Fruit fly (Drosophila melanogaster) whole organism, embryonic: ENCODE data around the gene cni.

Experiments
- Ada2b ChIP-seq: fragments of 200-800 bp; sonication (Bioruptor generic); IDR thresholded peaks from 2 replicates; pipeline ENCODE4 v1.3.6; 2022; ENCODE audit warnings: missing biosample characterization, missing genetic modification characterization
- Asciz ChIP-seq: fragments of 200-800 bp; sonication (Bioruptor generic); optimal IDR thresholded peaks from 2 replicates; lab custom pipeline; 2017; ENCODE audit warnings: missing biosample characterization, mild to moderate bottlenecking, missing genetic modification characterization, missing genetic modification reagents
- B-H1 ChIP-seq: fragments of 200-800 bp; sonication (Bioruptor generic); IDR thresholded peaks from 3 replicates; pipeline ENCODE4 v1.3.6; 2022; ENCODE audit warnings: missing biosample characterization, missing genetic modification characterization
- BEAF-32 ChIP-seq: fragments of 200-800 bp; sonication (Bioruptor generic); optimal IDR thresholded peaks from 3 replicates; lab custom pipeline; 2017; ENCODE audit warnings: missing biosample characterization, missing genetic modification characterization, mild to moderate bottlenecking, moderate library complexity, missing genetic modification reagents
- CG10147 ChIP-seq: fragments of 200-800 bp; sonication (Bioruptor generic); optimal IDR thresholded peaks from 2 replicates; lab custom pipeline; 2019; ENCODE audit warnings: missing biosample characterization, mild to moderate bottlenecking, missing genetic modification characterization, moderate library complexity
- CG10321 ChIP-seq: fragments of 200-800 bp; sonication (Bioruptor generic); IDR thresholded peaks from 2 replicates; pipeline ENCODE4 v1.3.6; 2022; ENCODE audit warnings: missing biosample characterization, missing genetic modification characterization
- CG10654 ChIP-seq: fragments of 200-800 bp; sonication (Bioruptor generic); optimal IDR thresholded peaks from 2 replicates; lab custom pipeline; 2016; ENCODE audit warnings: missing biosample characterization, missing genetic modification characterization
- CG11695 ChIP-seq: fragments of 200-800 bp; sonication (Bioruptor generic); IDR thresholded peaks from 3 replicates; pipeline ENCODE4 v1.3.6; 2022; ENCODE audit warnings: missing biosample characterization, missing genetic modification characterization
- CG12236 ChIP-seq: fragments of 200-800 bp; sonication (Bioruptor generic); optimal IDR thresholded peaks from 2 replicates; lab custom pipeline; 2016; ENCODE audit warnings: missing biosample characterization, missing genetic modification characterization
- CG12299 ChIP-seq: fragments of 200-800 bp; sonication (Bioruptor generic); optimal IDR thresholded peaks from 2 replicates; lab custom pipeline; 2018; ENCODE audit warnings: missing biosample characterization, mild to moderate bottlenecking, missing genetic modification characterization
- CG1233 ChIP-seq: fragments of 200-800 bp; sonication (Bioruptor generic); optimal IDR thresholded peaks from 4 replicates; lab custom pipeline; 2018; ENCODE audit warnings: missing biosample characterization, mild to moderate bottlenecking, missing genetic modification characterization
- CG12391 ChIP-seq: fragments of 200-800 bp; sonication (Bioruptor generic); optimal IDR thresholded peaks from 3 replicates; lab custom pipeline; 2018; ENCODE audit warnings: missing biosample characterization, mild to moderate bottlenecking, missing genetic modification characterization, moderate library complexity
- CG13624 ChIP-seq: fragments of 200-800 bp; sonication (Bioruptor generic); optimal IDR thresholded peaks from 2 replicates; lab custom pipeline; 2016; ENCODE audit warnings: missing biosample characterization, missing genetic modification characterization
- CG13775 ChIP-seq: fragments of 200-800 bp; sonication (Bioruptor generic); optimal IDR thresholded peaks from 3 replicates; lab custom pipeline; 2017; ENCODE audit warnings: missing biosample characterization, mild to moderate bottlenecking, missing genetic modification characterization
- CG14014 ChIP-seq: fragments of 200-800 bp; sonication (Bioruptor generic); IDR thresholded peaks from 2 replicates; pipeline ENCODE4 v1.3.6; 2022; ENCODE audit warnings: missing biosample characterization, missing genetic modification characterization
- CG2889 ChIP-seq: fragments of 200-800 bp; sonication (Bioruptor generic); IDR thresholded peaks from 3 replicates; pipeline ENCODE4 v1.3.6; 2022; ENCODE audit warnings: missing biosample characterization, missing genetic modification characterization
- CG3065 ChIP-seq: fragments of 200-800 bp; sonication (Bioruptor generic); optimal IDR thresholded peaks from 2 replicates; lab custom pipeline; 2016; ENCODE audit warnings: missing biosample characterization, missing genetic modification characterization
- CG32772 ChIP-seq: fragments of 200-800 bp; sonication (Bioruptor generic); IDR thresholded peaks from 2 replicates; pipeline ENCODE4 v1.3.6; 2022; ENCODE audit warnings: missing biosample characterization, missing genetic modification characterization
- CG4707 ChIP-seq: fragments of 200-800 bp; sonication (Bioruptor generic); optimal IDR thresholded peaks from 2 replicates; lab custom pipeline; 2018; ENCODE audit warnings: missing biosample characterization, mild to moderate bottlenecking, missing genetic modification characterization, moderate library complexity
- CG5245 ChIP-seq: fragments of 200-800 bp; sonication (Bioruptor generic); optimal IDR thresholded peaks from 3 replicates; lab custom pipeline; 2016; ENCODE audit warnings: missing biosample characterization, missing genetic modification characterization
- CG7357 ChIP-seq: fragments of 200-800 bp; sonication (Bioruptor generic); IDR thresholded peaks from 3 replicates; pipeline ENCODE4 v1.3.6; 2022; ENCODE audit warnings: missing biosample characterization, missing genetic modification characterization
- CG9797 ChIP-seq: fragments of 200-800 bp; sonication (Bioruptor generic); optimal IDR thresholded peaks from 3 replicates; lab custom pipeline; 2018; ENCODE audit warnings: missing biosample characterization, mild to moderate bottlenecking, missing genetic modification characterization
- CoRest ChIP-seq: fragments of 200-800 bp; sonication (Bioruptor generic); optimal IDR thresholded peaks from 3 replicates; lab custom pipeline; 2018; ENCODE audit warnings: missing biosample characterization, mild to moderate bottlenecking, missing genetic modification characterization, moderate library complexity
- Dad ChIP-seq: fragments of 200-800 bp; sonication (Bioruptor generic); optimal IDR thresholded peaks from 3 replicates; lab custom pipeline; 2016; ENCODE audit warnings: missing biosample characterization, missing genetic modification characterization
- Drgx ChIP-seq: fragments of 200-800 bp; sonication (Bioruptor generic); IDR thresholded peaks from 2 replicates; pipeline ENCODE4 v1.3.6; 2022; ENCODE audit warnings: missing biosample characterization, missing genetic modification characterization
- Hand ChIP-seq: fragments of 200-800 bp; sonication (Bioruptor generic); optimal IDR thresholded peaks from 2 replicates; lab custom pipeline; 2017; ENCODE audit warnings: mild to moderate bottlenecking, missing biosample characterization, missing genetic modification reagents, missing genetic modification characterization
- Hsf ChIP-seq: fragments of 200-800 bp; sonication (Bioruptor generic); optimal IDR thresholded peaks from 3 replicates; lab custom pipeline; 2016; ENCODE audit warnings: missing biosample characterization, missing genetic modification characterization
- MBD-R2 ChIP-seq: fragments of 200-800 bp; sonication (Bioruptor generic); IDR thresholded peaks from 2 replicates; pipeline ENCODE4 v1.3.6; 2022; ENCODE audit warnings: missing biosample characterization, missing genetic modification characterization
- Meics ChIP-seq: fragments of 200-800 bp; sonication (Bioruptor generic); optimal IDR thresholded peaks from 2 replicates; lab custom pipeline; 2017; ENCODE audit warnings: missing biosample characterization, mild to moderate bottlenecking, missing genetic modification characterization
- Nf-YC ChIP-seq: fragments of 200-800 bp; optimal IDR thresholded peaks from 3 replicates; lab custom pipeline; 2019; ENCODE audit warnings: missing biosample characterization, mild to moderate bottlenecking, missing genetic modification characterization, moderate library complexity
- Oli ChIP-seq: fragments of 200-800 bp; sonication (Bioruptor generic); optimal IDR thresholded peaks from 2 replicates; lab custom pipeline; 2018; ENCODE audit warnings: missing biosample characterization, mild to moderate bottlenecking, missing genetic modification characterization, moderate library complexity
- Opbp ChIP-seq: fragments of 200-800 bp; sonication (Bioruptor generic); IDR thresholded peaks from 3 replicates; pipeline ENCODE4 v1.3.6; 2022; ENCODE audit warnings: missing biosample characterization, missing genetic modification characterization; ENCODE audit not compliant: partially characterized antibody
- Ravus ChIP-seq: fragments of 200-800 bp; sonication (Bioruptor generic); IDR thresholded peaks from 2 replicates; pipeline ENCODE4 v1.3.6; 2022; ENCODE audit warnings: missing biosample characterization, missing genetic modification characterization
- Scr ChIP-seq: fragments of 200-800 bp; sonication (Bioruptor generic); IDR thresholded peaks from 2 replicates; pipeline ENCODE4 v1.3.6; 2022; ENCODE audit warnings: missing biosample characterization, missing genetic modification characterization; ENCODE audit not compliant: partially characterized antibody
- ac ChIP-seq: fragments of 200-800 bp; sonication (Bioruptor generic); optimal IDR thresholded peaks from 3 replicates; lab custom pipeline; 2017; ENCODE audit warnings: missing biosample characterization, mild to moderate bottlenecking, missing genetic modification characterization
- bab2 ChIP-seq: fragments of 200-800 bp; sonication (Bioruptor generic); optimal IDR thresholded peaks from 2 replicates; lab custom pipeline; 2016; ENCODE audit warnings: missing biosample characterization, missing genetic modification characterization
- br ChIP-seq: fragments of >200 bp; optimal IDR thresholded peaks from 2 replicates; lab custom pipeline; 2017
- cad ChIP-seq: fragments of >200 bp; optimal IDR thresholded peaks from 2 replicates; lab custom pipeline; 2017; ENCODE audit warnings: missing biosample characterization, missing genetic modification characterization
- croc ChIP-seq: fragments of 200-800 bp; sonication (Bioruptor generic); conservative IDR thresholded peaks from 3 replicates; pipeline ENCODE4 v1.3.6; 2022; ENCODE audit warnings: missing biosample characterization, missing genetic modification characterization
- cwo ChIP-seq: fragments of 200-800 bp; sonication (Bioruptor generic); optimal IDR thresholded peaks from 3 replicates; lab custom pipeline; 2017; ENCODE audit warnings: missing biosample characterization, missing genetic modification characterization, mild to moderate bottlenecking, moderate library complexity, missing genetic modification reagents
- eve ChIP-seq, 2 experiments: fragments of >200 bp; optimal IDR thresholded peaks; 2 replicates each; lab custom pipeline; 2017; ENCODE audit warnings: missing biosample characterization in 2 of 2, missing genetic modification characterization in 2 of 2
- ftz-f1 ChIP-seq: fragments of 200-800 bp; sonication (Bioruptor generic); optimal IDR thresholded peaks from 2 replicates; lab custom pipeline; 2016; ENCODE audit warnings: missing biosample characterization, missing genetic modification characterization
- org-1 ChIP-seq: fragments of 200-800 bp; sonication (Bioruptor generic); optimal IDR thresholded peaks from 2 replicates; lab custom pipeline; 2017; ENCODE audit warnings: missing biosample characterization, missing genetic modification characterization
- p53 ChIP-seq: fragments of 200-800 bp; sonication (Bioruptor generic); optimal IDR thresholded peaks from 2 replicates; lab custom pipeline; 2016; ENCODE audit warnings: missing biosample characterization, missing genetic modification characterization
- pum ChIP-seq: fragments of 200-800 bp; sonication (Bioruptor generic); optimal IDR thresholded peaks from 2 replicates; lab custom pipeline; 2016; ENCODE audit warnings: missing biosample characterization, missing genetic modification characterization
- sima ChIP-seq: fragments of 200-800 bp; sonication (Bioruptor generic); optimal IDR thresholded peaks from 2 replicates; lab custom pipeline; 2016; ENCODE audit warnings: missing biosample characterization, missing genetic modification characterization
- tna ChIP-seq: fragments of 200-800 bp; sonication (Bioruptor generic); IDR thresholded peaks from 2 replicates; pipeline ENCODE4 v1.3.6; 2022; ENCODE audit warnings: missing biosample characterization, missing genetic modification characterization; ENCODE audit not compliant: partially characterized antibody
- trem ChIP-seq: fragments of 200-800 bp; optimal IDR thresholded peaks from 3 replicates; lab custom pipeline; 2019; ENCODE audit warnings: missing biosample characterization, mild to moderate bottlenecking, missing genetic modification characterization, moderate library complexity
- trh ChIP-seq: fragments of 200-800 bp; sonication (Bioruptor generic); optimal IDR thresholded peaks from 2 replicates; lab custom pipeline; 2016; ENCODE audit warnings: missing biosample characterization, missing genetic modification characterization
- vfl ChIP-seq: fragments of 200-800 bp; sonication (Bioruptor generic); optimal IDR thresholded peaks from 2 replicates; lab custom pipeline; 2016; ENCODE audit warnings: missing biosample characterization, missing genetic modification characterization
- vvl ChIP-seq: fragments of 200-800 bp; sonication (Bioruptor generic); IDR thresholded peaks from 2 replicates; pipeline ENCODE4 v1.3.6; 2022; ENCODE audit warnings: missing biosample characterization, missing genetic modification characterization

The cni gene

dm6 chr2L:16279774-16280252, 30.7 kb downstream of the cni start (continued):
- TF ChIP-seq CG32772 (peak; percentile 71), p53 (no peak), Hsf (GFP tag; lab: Kevin White, UChicago) (peak; percentile 92), CG4707 (GFP tag; lab: Kevin White, UChicago) (peak; percentile 75), MBD-R2 (GFP tag; lab: Robert Waterston, UW) (no peak), org-1 (GFP tag; lab: Kevin White, UChicago) (peak; percentile 95), CG10654 (peak; percentile 92), croc (GFP tag; lab: Robert Waterston, UW) (peak; percentile 80), CG13624 (GFP tag; lab: Kevin White, UChicago) (peak; percentile 67), vfl (peak; percentile 19), CG5245 (GFP tag; lab: Kevin White, UChicago) (peak; percentile 76), br (lab: Kevin White, UChicago) (no peak), CG13775 (GFP tag; lab: Kevin White, UChicago) (peak; percentile 85), CG3065 (GFP tag; lab: Kevin White, UChicago) (peak; percentile 79), CG12299 (tag; lab: Kevin White, UChicago) (peak; percentile 75), vvl (GFP tag; lab: Robert Waterston, UW) (peak; percentile 89), bab2 (GFP tag; lab: Kevin White, UChicago) (peak; percentile 82), ac (peak; percentile 83), CG10147 (GFP tag; lab: Kevin White, UChicago) (peak; percentile 86), CG11695 (GFP tag; lab: Robert Waterston, UW) (peak; percentile 72; the same call in 2 of the 3 replicates), Ada2b (GFP tag; lab: Robert Waterston, UW) (peak; percentile 66), eve (GFP tag; optimal IDR thresholded peaks at IDR 0.05; lab: Kevin White, UChicago) (peak in 1 of 2 experiments; percentile 97), CG10321 (GFP tag; lab: Robert Waterston, UW) (peak; percentile 65), Hand (GFP tag; lab: Kevin White, UChicago) (peak; percentile 59), CG7357 (peak; percentile 70; the same call in 2 of the 3 replicates), pum (GFP tag; lab: Kevin White, UChicago) (peak; percentile 91), CG14014 (GFP tag; lab: Robert Waterston, UW) (no peak), Oli (tag; lab: Kevin White, UChicago) (peak; percentile 97), trem (tag; lab: Kevin White, UChicago) (peak; percentile 88), CG12391 (tag; lab: Kevin White, UChicago) (peak; percentile 96), Asciz (GFP tag; lab: Kevin White, UChicago) (peak; percentile 96), Meics (peak; percentile 83), B-H1 (GFP tag; lab: Robert Waterston, UW) (peak; percentile 67), CG2889 (no peak), Drgx (GFP tag; lab: Robert Waterston, UW) (peak; percentile 90), BEAF-32 (GFP tag; lab: Kevin White, UChicago) (no peak), Opbp (0 out of 3 replicates have a peak, but pooled peaks have one; percentile 9), CG9797 (GFP tag; lab: Kevin White, UChicago) (peak; percentile 10), sima (GFP tag; lab: Kevin White, UChicago) (peak; percentile 51), Ravus (GFP tag; lab: Robert Waterston, UW) (no peak), CG1233 (GFP tag; lab: Kevin White, UChicago) (peak; percentile 88), Dad (GFP tag; lab: Kevin White, UChicago) (peak; percentile 57), ftz-f1 (GFP tag; lab: Kevin White, UChicago) (no peak), CG12236 (GFP tag; lab: Kevin White, UChicago) (peak; percentile 81), cad (GFP tag; lab: Kevin White, UChicago) (peak; percentile 74), CoRest (tag; lab: Kevin White, UChicago) (peak; percentile 95), cwo (peak; percentile 71), tna (GFP tag; lab: Robert Waterston, UW) (no peak), trh (GFP tag; lab: Kevin White, UChicago) (peak; percentile 81), Nf-YC (tag; lab: Kevin White, UChicago) (peak; percentile 81), Scr (GFP tag; lab: Robert Waterston, UW) (no peak)
